Worm (Caenorhabditis elegans) whole organism, L2 larva: Measurements from ENCODE around the gene F45D3.3.

Experiments
- C34F6.9 ChIP-seq: fragments of 150-350 bp; optimal IDR thresholded peaks from 2 replicates; lab custom pipeline; 2014; ENCODE audit warnings: missing biosample characterization, missing genetic modification characterization
- F13H6.1 ChIP-seq: sonication (generic microtip); optimal IDR thresholded peaks from 2 replicates; lab custom pipeline; 2016; ENCODE audit warnings: missing genetic modification characterization, missing compliant biosample characterization
- R02D3.7 ChIP-seq: fragments of 150-350 bp; optimal IDR thresholded peaks from 2 replicates; lab custom pipeline; 2014; ENCODE audit warnings: missing biosample characterization, missing genetic modification characterization
- Y55F3AM.14 ChIP-seq: fragments of 200-800 bp; sonication (Bioruptor generic); optimal IDR thresholded peaks from 2 replicates; lab custom pipeline; 2018; ENCODE audit warnings: mild to moderate bottlenecking, missing genetic modification characterization, missing compliant biosample characterization
- ZK546.5 ChIP-seq: sonication (generic microtip); optimal IDR thresholded peaks from 2 replicates; lab custom pipeline; 2017; ENCODE audit warnings: missing biosample characterization, missing genetic modification characterization
- alr-1 ChIP-seq: fragments of 150-350 bp; optimal IDR thresholded peaks from 2 replicates; lab custom pipeline; 2014; ENCODE audit warnings: missing biosample characterization, missing genetic modification characterization
- aly-2 ChIP-seq: fragments of 150-350 bp; optimal IDR thresholded peaks from 2 replicates; lab custom pipeline; 2014; ENCODE audit warnings: missing biosample characterization, missing genetic modification characterization
- ama-1 ChIP-seq: fragments of 150-350 bp; optimal IDR thresholded peaks from 2 replicates; lab custom pipeline; 2018; ENCODE audit warnings: inconsistent platforms
- blmp-1 ChIP-seq: sonication (generic microtip); optimal IDR thresholded peaks from 2 replicates; lab custom pipeline; 2017; ENCODE audit warnings: missing genetic modification characterization, mild to moderate bottlenecking, missing compliant biosample characterization, antibody characterized with exemption, moderate library complexity; ENCODE audit not compliant: insufficient read depth
- ceh-16 ChIP-seq: fragments of 150-350 bp; optimal IDR thresholded peaks from 2 replicates; lab custom pipeline; 2014; ENCODE audit warnings: missing biosample characterization, missing genetic modification characterization
- ceh-82 ChIP-seq: fragments of 150-350 bp; optimal IDR thresholded peaks from 2 replicates; lab custom pipeline; 2014; ENCODE audit warnings: missing biosample characterization, missing genetic modification characterization
- crh-2 ChIP-seq: sonication (generic microtip); optimal IDR thresholded peaks from 2 replicates; lab custom pipeline; 2017; ENCODE audit warnings: missing biosample characterization, missing genetic modification characterization
- dmd-4 ChIP-seq: sonication (generic microtip); optimal IDR thresholded peaks from 2 replicates; lab custom pipeline; 2017; ENCODE audit warnings: missing biosample characterization, missing genetic modification characterization
- egl-27 ChIP-seq: sonication (generic microtip); optimal IDR thresholded peaks from 3 replicates; lab custom pipeline; 2017; ENCODE audit warnings: missing biosample characterization, missing genetic modification reagents, missing genetic modification characterization
- elt-1 ChIP-seq: fragments of 150-350 bp; optimal IDR thresholded peaks from 2 replicates; lab custom pipeline; 2014; ENCODE audit warnings: missing biosample characterization, missing genetic modification characterization
- elt-3 ChIP-seq: sonication (generic microtip); optimal IDR thresholded peaks from 2 replicates; lab custom pipeline; 2017; ENCODE audit warnings: missing biosample characterization, missing genetic modification characterization
- fos-1 ChIP-seq: fragments of 150-350 bp; optimal IDR thresholded peaks from 2 replicates; lab custom pipeline; 2014; ENCODE audit warnings: missing biosample characterization, missing genetic modification characterization
- gmeb-1 ChIP-seq: fragments of 150-350 bp; optimal IDR thresholded peaks from 2 replicates; lab custom pipeline; 2014; ENCODE audit warnings: missing biosample characterization, missing genetic modification characterization
- lin-11 ChIP-seq: fragments of 150-350 bp; sonication (generic microtip); optimal IDR thresholded peaks from 2 replicates; lab custom pipeline; 2014; ENCODE audit warnings: missing biosample characterization, missing genetic modification characterization, inconsistent platforms, mixed read lengths
- lin-13 ChIP-seq: fragments of 150-350 bp; optimal IDR thresholded peaks from 2 replicates; lab custom pipeline; 2014; ENCODE audit warnings: missing biosample characterization, missing genetic modification reagents, missing genetic modification characterization
- lin-39 ChIP-seq: fragments of 150-350 bp; optimal IDR thresholded peaks from 2 replicates; lab custom pipeline; 2014; ENCODE audit warnings: missing biosample characterization, missing genetic modification reagents, missing genetic modification characterization
- lsy-2 ChIP-seq, 2 experiments: fragments of 150-350 bp in 1 of 2; sonication (generic microtip) in 1 of 2; optimal IDR thresholded peaks; 2 replicates each; lab custom pipeline; 2014 to 2017; ENCODE audit warnings: missing biosample characterization in 2 of 2, missing genetic modification characterization in 2 of 2
- mab-5 ChIP-seq: fragments of 150-350 bp; optimal IDR thresholded peaks from 2 replicates; lab custom pipeline; 2014; ENCODE audit warnings: missing biosample characterization, missing genetic modification characterization
- mbf-1 ChIP-seq: sonication (generic microtip); optimal IDR thresholded peaks from 2 replicates; lab custom pipeline; 2017; ENCODE audit warnings: missing biosample characterization, missing genetic modification characterization
- mdl-1 ChIP-seq, 2 experiments: fragments of 150-350 bp in 1 of 2; sonication (generic microtip) in 1 of 2; optimal IDR thresholded peaks; 2 replicates each; lab custom pipeline; 2017; ENCODE audit warnings: missing biosample characterization in 2 of 2, missing genetic modification characterization in 2 of 2
- nhr-10 ChIP-seq: sonication (generic microtip); optimal IDR thresholded peaks from 2 replicates; lab custom pipeline; 2017; ENCODE audit warnings: missing biosample characterization, missing genetic modification characterization
- nhr-11 ChIP-seq: fragments of 150-350 bp; optimal IDR thresholded peaks from 2 replicates; lab custom pipeline; 2014; ENCODE audit warnings: missing biosample characterization, missing genetic modification characterization
- nhr-12 ChIP-seq: fragments of 150-350 bp; optimal IDR thresholded peaks from 2 replicates; lab custom pipeline; 2014; ENCODE audit warnings: missing biosample characterization, missing genetic modification characterization
- nhr-129 ChIP-seq: fragments of 150-350 bp; optimal IDR thresholded peaks from 2 replicates; lab custom pipeline; 2014; ENCODE audit warnings: missing biosample characterization, missing genetic modification characterization
- nhr-21 ChIP-seq: fragments of 150-350 bp; optimal IDR thresholded peaks from 2 replicates; lab custom pipeline; 2014; ENCODE audit warnings: missing biosample characterization, missing genetic modification characterization
- nhr-23 ChIP-seq: fragments of 150-350 bp; optimal IDR thresholded peaks from 2 replicates; lab custom pipeline; 2014; ENCODE audit warnings: missing biosample characterization, missing genetic modification reagents, missing genetic modification characterization
- nhr-237 ChIP-seq: fragments of 150-350 bp; optimal IDR thresholded peaks from 2 replicates; lab custom pipeline; 2014; ENCODE audit warnings: missing biosample characterization, missing genetic modification characterization
- nhr-25 ChIP-seq: fragments of 150-350 bp; sonication (generic microtip); optimal IDR thresholded peaks from 3 replicates; lab custom pipeline; 2014; ENCODE audit warnings: missing biosample characterization, missing genetic modification characterization
- nhr-6 ChIP-seq: fragments of 150-350 bp; optimal IDR thresholded peaks from 2 replicates; lab custom pipeline; 2014; ENCODE audit warnings: missing biosample characterization, missing genetic modification characterization
- nhr-77 ChIP-seq: fragments of 150-350 bp; optimal IDR thresholded peaks from 2 replicates; lab custom pipeline; 2014; ENCODE audit warnings: missing biosample characterization, missing genetic modification characterization
- peb-1 ChIP-seq: fragments of 150-350 bp; optimal IDR thresholded peaks from 2 replicates; lab custom pipeline; 2014; ENCODE audit warnings: missing biosample characterization, missing genetic modification characterization
- sem-4 ChIP-seq: fragments of 150-350 bp; optimal IDR thresholded peaks from 2 replicates; lab custom pipeline; 2014; ENCODE audit warnings: missing biosample characterization, missing genetic modification reagents, missing genetic modification characterization
- skn-1 ChIP-seq: sonication (generic microtip); optimal IDR thresholded peaks from 2 replicates; lab custom pipeline; 2017; ENCODE audit warnings: missing biosample characterization, missing genetic modification characterization
- sma-3 ChIP-seq: sonication (generic microtip); optimal IDR thresholded peaks from 2 replicates; lab custom pipeline; 2016; ENCODE audit warnings: missing genetic modification reagents, missing genetic modification characterization, missing compliant biosample characterization
- sma-9 ChIP-seq, 2 experiments: fragments of 150-350 bp in 1 of 2; sonication (generic microtip) in 1 of 2; optimal IDR thresholded peaks; 2 replicates each; lab custom pipeline; 2014 to 2016; ENCODE audit warnings: missing genetic modification characterization in 2 of 2, mild to moderate bottlenecking in 1 of 2, missing biosample characterization in 1 of 2, missing compliant biosample characterization in 1 of 2, missing genetic modification reagents in 1 of 2, moderate library complexity in 1 of 2
- snpc-4 ChIP-seq: fragments of 150-350 bp; optimal IDR thresholded peaks from 2 replicates; lab custom pipeline; 2014; ENCODE audit warnings: missing biosample characterization, missing genetic modification characterization
- unc-39 ChIP-seq: fragments of 150-350 bp; optimal IDR thresholded peaks from 2 replicates; lab custom pipeline; 2014; ENCODE audit warnings: missing biosample characterization, missing genetic modification characterization
- unc-55 ChIP-seq: fragments of 150-350 bp; sonication (generic microtip); optimal IDR thresholded peaks from 3 replicates; lab custom pipeline; 2014; ENCODE audit warnings: missing biosample characterization, missing genetic modification reagents, missing genetic modification characterization
- unc-62 ChIP-seq: fragments of 150-350 bp; optimal IDR thresholded peaks from 2 replicates; lab custom pipeline; 2014; ENCODE audit warnings: missing biosample characterization, missing genetic modification reagents, missing genetic modification characterization
- zag-1 ChIP-seq: fragments of 150-350 bp; optimal IDR thresholded peaks from 2 replicates; lab custom pipeline; 2014; ENCODE audit warnings: missing biosample characterization, missing genetic modification characterization
- ztf-1 ChIP-seq: fragments of 200-800 bp; sonication (Bioruptor generic); conservative IDR thresholded peaks from 2 replicates; pipeline ENCODE4 v1.3.6; 2022; ENCODE audit warnings: missing genetic modification characterization, missing compliant biosample characterization
- ztf-11 ChIP-seq: sonication (generic microtip); optimal IDR thresholded peaks from 2 replicates; lab custom pipeline; 2017; ENCODE audit warnings: missing biosample characterization, missing genetic modification characterization
- ztf-4 ChIP-seq: fragments of 150-350 bp; optimal IDR thresholded peaks from 2 replicates; lab custom pipeline; 2014; ENCODE audit warnings: missing biosample characterization, missing genetic modification characterization

The F45D3.3 gene

DNA sequence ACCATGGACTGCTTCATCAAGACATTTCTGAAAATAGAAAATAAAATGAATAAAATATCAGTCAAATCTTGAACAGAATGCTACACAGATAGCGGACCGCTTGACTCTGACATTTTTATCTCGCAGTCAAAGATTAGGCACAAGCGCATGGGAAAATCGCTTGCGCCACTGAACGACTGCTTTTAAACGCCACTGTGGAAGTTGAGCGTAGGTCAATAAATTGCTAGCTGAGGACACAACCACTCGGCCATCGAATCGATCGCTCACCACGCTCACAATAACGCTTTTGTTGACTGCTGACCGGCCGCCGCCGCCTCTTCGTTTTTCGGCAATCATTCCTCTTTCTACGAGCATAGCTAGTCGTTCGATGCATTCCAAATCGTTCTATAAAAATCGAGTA, 46.6 kb upstream of the F45D3.3 start:
- TF ChIP-seq ceh-16 (no peak), alr-1 (tag; lab: Kevin White, UChicago) (no peak), nhr-6 (tag; lab: Kevin White, UChicago) (no peak), C34F6.9 (tag; lab: Kevin White, UChicago) (peak; percentile 37), mab-5 (tag; lab: Kevin White, UChicago) (no peak), ceh-82 (tag; lab: Kevin White, UChicago) (no peak), fos-1 (tag; lab: Kevin White, UChicago) (peak; percentile 16), ztf-11 (no peak), nhr-77 (tag; lab: Kevin White, UChicago) (no peak), blmp-1 (tag; lab: Kevin White, UChicago) (no peak), F13H6.1 (tag; lab: Kevin White, UChicago) (peak; percentile 44), egl-27 (tag; lab: Kevin White, UChicago) (peak; percentile 29), unc-62 (GFP tag; lab: Kevin White, UChicago) (no peak), lin-11 (tag; lab: Kevin White, UChicago) (peak; percentile 18), nhr-129 (tag; lab: Kevin White, UChicago) (peak; percentile 70), crh-2 (tag; lab: Kevin White, UChicago) (peak; percentile 26), Y55F3AM.14 (GFP tag; lab: Kevin White, UChicago) (no peak), mbf-1 (tag; lab: Kevin White, UChicago) (no peak), ama-1 (lab: Kevin White, UChicago) (no peak), dmd-4 (tag; lab: Kevin White, UChicago) (no peak), skn-1 (tag; lab: Kevin White, UChicago) (no peak), R02D3.7 (tag; lab: Kevin White, UChicago) (no peak), aly-2 (tag; lab: Kevin White, UChicago) (no peak), ztf-4 (tag; lab: Kevin White, UChicago) (no peak), lsy-2 (tag; optimal IDR thresholded peaks at IDR 0.05; lab: Kevin White, UChicago) (peak in 1 of 2 experiments; percentile 41), zag-1 (tag; lab: Kevin White, UChicago) (no peak), lin-39 (tag; lab: Kevin White, UChicago) (no peak), unc-55 (GFP tag; lab: Kevin White, UChicago) (no peak), unc-39 (tag; lab: Kevin White, UChicago) (no peak), elt-3 (tag; lab: Kevin White, UChicago) (no peak), nhr-12 (tag; lab: Kevin White, UChicago) (no peak), snpc-4 (tag; lab: Kevin White, UChicago) (no peak), mdl-1 (tag; optimal IDR thresholded peaks at IDR 0.05; lab: Kevin White, UChicago) (no peak), nhr-10 (no peak), nhr-11 (tag; lab: Kevin White, UChicago) (no peak), ztf-1 (GFP tag; lab: Robert Waterston, UW) (no peak), sma-3 (GFP tag; lab: Kevin White, UChicago) (peak; percentile 55), nhr-21 (tag; lab: Kevin White, UChicago) (peak; percentile 48), sma-9 (GFP tag; optimal IDR thresholded peaks at IDR 0.05; lab: Kevin White, UChicago) (peak; percentile 58), sma-9 (tag; optimal IDR thresholded peaks at IDR 0.05; lab: Kevin White, UChicago) (no peak), sem-4 (tag; lab: Kevin White, UChicago) (no peak), ZK546.5 (tag; lab: Kevin White, UChicago) (no peak), gmeb-1 (tag; lab: Kevin White, UChicago) (peak; percentile 51), nhr-237 (tag; lab: Kevin White, UChicago) (no peak), nhr-25 (tag; lab: Kevin White, UChicago) (no peak), peb-1 (tag; lab: Kevin White, UChicago) (no peak), elt-1 (tag; lab: Kevin White, UChicago) (no peak), lin-13 (peak; percentile 55), nhr-23 (tag; lab: Kevin White, UChicago) (no peak)
